Worm (Caenorhabditis elegans) whole organism, midembryonic: Measurements from ENCODE around the gene Y77E11A.8.

Experiments used
- T22C8.4 ChIP-seq: fragments of 200-800 bp; sonication (Bioruptor generic); IDR thresholded peaks from 2 replicates; pipeline ENCODE4 v1.3.6; 2022; ENCODE audit warnings: missing genetic modification characterization, missing compliant biosample characterization
- cog-1 ChIP-seq: sonication (generic microtip); optimal IDR thresholded peaks from 2 replicates; lab custom pipeline; 2016; ENCODE audit warnings: missing genetic modification characterization, missing compliant biosample characterization
- flt-1 ChIP-seq: fragments of 200-800 bp; sonication (Bioruptor generic); IDR thresholded peaks from 2 replicates; pipeline ENCODE4 v1.3.6; 2022; ENCODE audit warnings: missing genetic modification characterization, missing compliant biosample characterization
- klf-2 ChIP-seq: fragments of 200-800 bp; sonication (Bioruptor generic); conservative IDR thresholded peaks from 2 replicates; pipeline ENCODE4 v1.3.6; 2022; ENCODE audit warnings: missing genetic modification reagents, missing genetic modification characterization, missing compliant biosample characterization
- med-1 ChIP-seq: sonication (generic microtip); optimal IDR thresholded peaks from 2 replicates; lab custom pipeline; 2017; ENCODE audit warnings: missing genetic modification characterization, mild to moderate bottlenecking, missing compliant biosample characterization, antibody characterized with exemption, missing genetic modification reagents; ENCODE audit not compliant: insufficient read depth
- ref-1 ChIP-seq: fragments of 200-800 bp; sonication (Bioruptor generic); conservative IDR thresholded peaks from 2 replicates; pipeline ENCODE4 v1.3.6; 2022; ENCODE audit warnings: missing genetic modification reagents, missing genetic modification characterization, missing compliant biosample characterization
- tab-1 ChIP-seq: fragments of 200-800 bp; sonication (Bioruptor generic); IDR thresholded peaks from 2 replicates; pipeline ENCODE4 v1.3.6; 2022; ENCODE audit warnings: missing genetic modification characterization, missing compliant biosample characterization
- ztf-23 ChIP-seq: fragments of 200-800 bp; sonication (Bioruptor generic); IDR thresholded peaks from 2 replicates; pipeline ENCODE4 v1.3.6; 2022; ENCODE audit warnings: missing genetic modification reagents, missing genetic modification characterization, missing compliant biosample characterization
- ztf-29 ChIP-seq: fragments of 200-800 bp; sonication (Bioruptor generic); IDR thresholded peaks from 2 replicates; pipeline ENCODE4 v1.3.6; 2022; ENCODE audit warnings: missing genetic modification reagents, missing genetic modification characterization, missing compliant biosample characterization

ce11 chrIV:1456775-1457174 is 31.9 kb upstream of the Y77E11A.8 start, which contains the start of gene nadk-1:
- TF ChIP-seq flt-1 = no peak
- TF ChIP-seq T22C8.4 (GFP tag; lab: Robert Waterston, UW) = no peak
- no peak for TF ChIP-seq cog-1 (tag; lab: Kevin White, UChicago)
- no peak for TF ChIP-seq ztf-23
- TF ChIP-seq med-1 (GFP tag; lab: Kevin White, UChicago) = no peak
- TF ChIP-seq ztf-29 (GFP tag; lab: Robert Waterston, UW) = no peak
- TF ChIP-seq klf-2 = no peak
- no peak for TF ChIP-seq tab-1 (GFP tag; lab: Robert Waterston, UW)
- TF ChIP-seq ref-1 (GFP tag; lab: Robert Waterston, UW) = no peak
